Fruit fly (Drosophila melanogaster): ENCODE measurements around the gene CG4880.

DNA sequence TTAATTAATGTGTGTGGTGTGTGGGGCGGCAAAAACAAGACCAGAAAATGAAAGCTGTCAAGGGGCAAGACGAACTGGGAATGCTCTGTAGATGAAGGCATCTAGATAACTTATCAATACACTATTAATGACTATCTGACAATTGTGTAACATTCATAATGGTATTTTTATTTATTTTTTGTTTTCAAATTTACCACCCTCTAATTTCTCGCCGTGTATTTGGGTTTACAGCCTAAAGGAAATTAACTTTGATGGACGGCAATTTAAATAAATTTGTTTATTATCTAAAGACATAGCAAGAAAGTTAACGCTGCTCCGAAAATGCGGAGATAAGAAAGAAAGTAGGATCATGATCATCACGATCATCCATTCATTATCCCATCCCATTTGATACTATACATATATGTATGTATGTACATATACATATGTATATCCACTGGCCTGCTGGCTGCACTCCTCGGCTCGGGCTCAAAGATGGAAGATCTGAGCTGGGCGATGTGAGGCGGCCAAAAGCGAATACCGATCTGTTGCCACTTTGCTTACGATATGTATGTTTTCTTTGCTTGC, 46.3 kb downstream of the CG4880 start:
- TF ChIP-seq insv (optimal IDR thresholded peaks at IDR 0.05) (no peak), psq (optimal IDR thresholded peaks at IDR 0.05) (no peak), Sin3A (optimal IDR thresholded peaks at IDR 0.05) (no peak), h (optimal IDR thresholded peaks at IDR 0.05) (no peak), Myc (optimal IDR thresholded peaks at IDR 0.05) (no peak), ttk (optimal IDR thresholded peaks at IDR 0.05) (no peak)

Data from Kc167 (cell line).